Worm (Caenorhabditis elegans): ENCODE results near the gene F49E12.7.

ce11 chrII:8407491-8407890, 11.6 kb upstream of the F49E12.7 start, which contains the start of gene sra-13:
- no peak for TF ChIP-seq nhr-237 (tag; optimal IDR thresholded peaks at IDR 0.05)
- no peak for TF ChIP-seq elt-3 (tag; optimal IDR thresholded peaks at IDR 0.05)
